Worm (Caenorhabditis elegans) whole organism, L4/young adult: ENCODE results near the gene Y69A2AR.1.
"Not testable (repeated sequence)": the region's sequence is repeated elsewhere in the genome, so short reads cannot be mapped to it uniquely, and the experiment has no call there.

ENCODE experiments used
- W03F9.2 ChIP-seq: fragments of 150-350 bp; optimal IDR thresholded peaks from 2 replicates; lab custom pipeline; 2014; ENCODE audit warnings: missing biosample characterization, missing genetic modification characterization
- dao-5 ChIP-seq: sonication (generic microtip); optimal IDR thresholded peaks from 2 replicates; lab custom pipeline; 2016; ENCODE audit warnings: missing genotype, missing genetic modification characterization, moderate library complexity, missing compliant biosample characterization

DNA sequence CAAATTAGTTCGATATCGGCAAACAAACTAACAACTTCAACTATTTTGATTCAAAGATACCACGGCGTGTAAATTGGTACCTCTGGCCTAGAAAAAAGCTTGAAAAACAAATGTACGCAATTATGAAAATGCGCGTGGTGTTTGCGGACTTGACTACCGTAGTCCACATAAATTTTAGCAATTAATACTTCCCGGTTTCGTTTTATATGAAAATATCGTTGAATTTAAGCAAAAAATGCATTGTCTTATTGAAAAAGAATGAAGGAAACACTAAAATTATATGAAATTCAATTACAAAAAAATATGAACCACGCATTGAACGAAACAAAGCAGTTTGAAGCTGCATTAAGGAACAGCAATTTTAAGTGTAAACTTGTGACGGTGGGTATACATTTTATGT lies 8.1 kb downstream of the Y69A2AR.1 start, which contains the start of gene gpx-4:
- not testable (repeated sequence) for TF ChIP-seq dao-5, W03F9.2 (tag; lab: Kevin White, UChicago)
